Worm (Caenorhabditis elegans) whole organism, L1 larva: ENCODE data around the gene T02D1.9.

ENCODE experiments used
- ama-1 ChIP-seq: fragments of 150-350 bp; optimal IDR thresholded peaks from 2 replicates; lab custom pipeline; 2014
- ceh-8 ChIP-seq: fragments of 200-800 bp; sonication (Bioruptor generic); optimal IDR thresholded peaks from 2 replicates; lab custom pipeline; 2018; ENCODE audit warnings: mild to moderate bottlenecking, missing genetic modification characterization, moderate library complexity, missing compliant biosample characterization
- nhr-11 ChIP-seq: fragments of 150-350 bp; optimal IDR thresholded peaks from 2 replicates; lab custom pipeline; 2014; ENCODE audit warnings: missing biosample characterization, missing genetic modification characterization
- ztf-4 ChIP-seq: fragments of 150-350 bp; optimal IDR thresholded peaks from 2 replicates; lab custom pipeline; 2014; ENCODE audit warnings: missing biosample characterization, missing genetic modification characterization

ce11 chrIV:17450443-17450842, 43.1 kb upstream of the T02D1.9 start, which contains the start of gene F11E6.8:
- TF ChIP-seq ama-1 (lab: Kevin White, UChicago) (no peak), ceh-8 (no peak), ztf-4 (no peak), nhr-11 (no peak)
